Fruit fly (Drosophila melanogaster) whole organism, embryonic: Measurements from ENCODE around the gene S-Lap4.
A peak's percentile ranks its signal among the peaks of the same experiment; 100 is the strongest.

ENCODE experiments used
- Aef1 ChIP-seq: fragments of 200-800 bp; sonication (Bioruptor generic); IDR thresholded peaks from 3 replicates; pipeline ENCODE4 v1.3.6; 2022; ENCODE audit warnings: missing biosample characterization, missing genetic modification characterization
- Atf3 ChIP-seq: fragments of 200-800 bp; sonication (Bioruptor generic); optimal IDR thresholded peaks from 3 replicates; lab custom pipeline; 2016; ENCODE audit warnings: missing biosample characterization, missing genetic modification characterization
- B-H2 ChIP-seq: fragments of 200-800 bp; sonication (Bioruptor generic); optimal IDR thresholded peaks from 2 replicates; lab custom pipeline; 2018; ENCODE audit warnings: missing biosample characterization, mild to moderate bottlenecking, missing genetic modification characterization
- CG11093 ChIP-seq: fragments of 200-800 bp; sonication (Bioruptor generic); IDR thresholded peaks from 3 replicates; pipeline ENCODE4 v1.3.6; 2022; ENCODE audit warnings: missing biosample characterization, missing genetic modification characterization
- CG11696 ChIP-seq: fragments of 200-800 bp; sonication (Bioruptor generic); IDR thresholded peaks from 2 replicates; pipeline ENCODE4 v1.3.6; 2022; ENCODE audit warnings: missing biosample characterization, missing genetic modification characterization
- CG13287 ChIP-seq: fragments of 200-800 bp; sonication (Bioruptor generic); IDR thresholded peaks from 2 replicates; pipeline ENCODE4 v1.3.6; 2022; ENCODE audit warnings: missing biosample characterization, missing genetic modification characterization; ENCODE audit not compliant: partially characterized antibody
- CG13624 ChIP-seq: fragments of 200-800 bp; sonication (Bioruptor generic); optimal IDR thresholded peaks from 2 replicates; lab custom pipeline; 2016; ENCODE audit warnings: missing biosample characterization, missing genetic modification characterization
- CG13894 ChIP-seq: fragments of 200-800 bp; sonication (Bioruptor generic); optimal IDR thresholded peaks from 3 replicates; lab custom pipeline; 2018; ENCODE audit warnings: missing biosample characterization, mild to moderate bottlenecking, missing genetic modification characterization, moderate library complexity
- CG15011 ChIP-seq: fragments of 200-800 bp; sonication (Bioruptor generic); optimal IDR thresholded peaks from 3 replicates; lab custom pipeline; 2018; ENCODE audit warnings: missing biosample characterization, mild to moderate bottlenecking, missing genetic modification characterization
- CG16813 ChIP-seq: fragments of 200-800 bp; sonication (Bioruptor generic); IDR thresholded peaks from 3 replicates; pipeline ENCODE4 v1.3.6; 2022; ENCODE audit warnings: missing biosample characterization, missing genetic modification characterization; ENCODE audit not compliant: partially characterized antibody
- CG1792 ChIP-seq: fragments of 200-800 bp; sonication (Bioruptor generic); optimal IDR thresholded peaks from 2 replicates; lab custom pipeline; 2016; ENCODE audit warnings: missing biosample characterization, missing genetic modification characterization
- CG1832 ChIP-seq: fragments of 200-800 bp; sonication (Bioruptor generic); optimal IDR thresholded peaks from 2 replicates; lab custom pipeline; 2017; ENCODE audit warnings: missing biosample characterization, mild to moderate bottlenecking, missing genetic modification characterization, inconsistent platforms
- CG2116 ChIP-seq: fragments of 200-800 bp; sonication (Bioruptor generic); optimal IDR thresholded peaks from 3 replicates; lab custom pipeline; 2018; ENCODE audit warnings: missing biosample characterization, mild to moderate bottlenecking, missing genetic modification characterization
- CG3281 ChIP-seq: fragments of 200-800 bp; sonication (Bioruptor generic); optimal IDR thresholded peaks from 3 replicates; lab custom pipeline; 2017; ENCODE audit warnings: missing biosample characterization, mild to moderate bottlenecking, missing genetic modification characterization
- CG34376 ChIP-seq: fragments of 200-800 bp; sonication (Bioruptor generic); optimal IDR thresholded peaks from 2 replicates; lab custom pipeline; 2018; ENCODE audit warnings: missing biosample characterization, mild to moderate bottlenecking, missing genetic modification characterization
- CG3726 ChIP-seq: fragments of 200-800 bp; sonication (Bioruptor generic); IDR thresholded peaks from 3 replicates; pipeline ENCODE4, ENCODE4 v1.3.6; 2022; ENCODE audit warnings: missing biosample characterization, missing genetic modification characterization
- CG3838 ChIP-seq: fragments of 200-800 bp; sonication (Bioruptor generic); optimal IDR thresholded peaks from 3 replicates; lab custom pipeline; 2016; ENCODE audit warnings: missing biosample characterization, missing genetic modification characterization
- CG4282 ChIP-seq: fragments of 200-800 bp; sonication (Bioruptor generic); optimal IDR thresholded peaks from 2 replicates; lab custom pipeline; 2016; ENCODE audit warnings: missing biosample characterization, missing genetic modification characterization
- CG6254 ChIP-seq: fragments of 200-800 bp; sonication (Bioruptor generic); optimal IDR thresholded peaks from 3 replicates; lab custom pipeline; 2017; ENCODE audit warnings: mild to moderate bottlenecking, missing biosample characterization, missing genetic modification reagents, missing genetic modification characterization
- CG7271 ChIP-seq: fragments of 200-800 bp; sonication (Bioruptor generic); optimal IDR thresholded peaks from 2 replicates; lab custom pipeline; 2018; ENCODE audit warnings: missing biosample characterization, mild to moderate bottlenecking, missing genetic modification characterization, moderate library complexity
- CG8281 ChIP-seq: fragments of 200-800 bp; sonication (Bioruptor generic); optimal IDR thresholded peaks from 2 replicates; lab custom pipeline; 2018; ENCODE audit warnings: missing biosample characterization, mild to moderate bottlenecking, missing genetic modification characterization, moderate library complexity
- CG8478 ChIP-seq: fragments of >200 bp; optimal IDR thresholded peaks from 2 replicates; lab custom pipeline; 2018
- D19B ChIP-seq: fragments of 200-800 bp; sonication (Bioruptor generic); optimal IDR thresholded peaks from 2 replicates; lab custom pipeline; 2017; ENCODE audit warnings: missing biosample characterization, mild to moderate bottlenecking, missing genetic modification characterization
- Dek ChIP-seq: fragments of 200-800 bp; sonication (Bioruptor generic); optimal IDR thresholded peaks from 3 replicates; lab custom pipeline; 2019; ENCODE audit warnings: missing biosample characterization, mild to moderate bottlenecking, missing genetic modification characterization, moderate library complexity
- HLH3B ChIP-seq: fragments of 200-800 bp; sonication (Bioruptor generic); IDR thresholded peaks from 2 replicates; pipeline ENCODE4 v1.3.6; 2022; ENCODE audit warnings: missing biosample characterization, missing genetic modification characterization
- HLHmδ ChIP-seq: fragments of 200-800 bp; sonication (Bioruptor generic); optimal IDR thresholded peaks from 2 replicates; lab custom pipeline; 2018; ENCODE audit warnings: missing biosample characterization, mild to moderate bottlenecking, missing genetic modification characterization, moderate library complexity
- Lim3 ChIP-seq: fragments of 200-800 bp; sonication (Bioruptor generic); IDR thresholded peaks from 2 replicates; pipeline ENCODE4 v1.3.6; 2022; ENCODE audit warnings: missing biosample characterization, missing genetic modification characterization
- NK7.1 ChIP-seq: fragments of 200-800 bp; sonication (Bioruptor generic); optimal IDR thresholded peaks from 3 replicates; lab custom pipeline; 2016; ENCODE audit warnings: missing biosample characterization, missing genetic modification characterization
- Rfx ChIP-seq: fragments of 200-800 bp; sonication (Bioruptor generic); IDR thresholded peaks from 2 replicates; pipeline ENCODE4 v1.3.6; 2022; ENCODE audit warnings: missing biosample characterization, missing genetic modification characterization
- Sry-δ ChIP-seq: fragments of 200-800 bp; sonication (Bioruptor generic); optimal IDR thresholded peaks from 2 replicates; lab custom pipeline; 2016; ENCODE audit warnings: missing biosample characterization, missing genetic modification characterization
- Vsx1 ChIP-seq: fragments of 200-800 bp; sonication (Bioruptor generic); optimal IDR thresholded peaks from 2 replicates; lab custom pipeline; 2017; ENCODE audit warnings: missing biosample characterization, mild to moderate bottlenecking, missing genetic modification characterization, missing genetic modification reagents
- Xbp1 ChIP-seq: fragments of 200-800 bp; sonication (Bioruptor generic); optimal IDR thresholded peaks from 3 replicates; lab custom pipeline; 2016; ENCODE audit warnings: missing biosample characterization, mild to moderate bottlenecking, missing genetic modification characterization
- caup ChIP-seq: fragments of 200-800 bp; sonication (Bioruptor generic); optimal IDR thresholded peaks from 3 replicates; lab custom pipeline; 2017; ENCODE audit warnings: missing biosample characterization, mild to moderate bottlenecking, missing genetic modification characterization, moderate library complexity; ENCODE audit not compliant: severe bottlenecking
- chm ChIP-seq: fragments of 200-800 bp; sonication (Bioruptor generic); IDR thresholded peaks from 2 replicates; pipeline ENCODE4 v1.3.6; 2022; ENCODE audit warnings: missing biosample characterization, missing genetic modification characterization
- crc ChIP-seq: fragments of 200-800 bp; sonication (Bioruptor generic); optimal IDR thresholded peaks from 2 replicates; lab custom pipeline; 2016; ENCODE audit warnings: missing biosample characterization, missing genetic modification characterization
- ewg ChIP-seq: fragments of 200-800 bp; sonication (Bioruptor generic); optimal IDR thresholded peaks from 3 replicates; lab custom pipeline; 2017; ENCODE audit warnings: mild to moderate bottlenecking, missing biosample characterization, missing genetic modification reagents, missing genetic modification characterization
- fd96Cb ChIP-seq: fragments of 200-800 bp; sonication (Bioruptor generic); optimal IDR thresholded peaks from 2 replicates; lab custom pipeline; 2018; ENCODE audit warnings: missing biosample characterization, mild to moderate bottlenecking, missing genetic modification characterization, moderate library complexity
- gcm2 ChIP-seq: fragments of 200-800 bp; sonication (Bioruptor generic); optimal IDR thresholded peaks from 2 replicates; lab custom pipeline; 2016; ENCODE audit warnings: missing biosample characterization, missing genetic modification characterization
- hb ChIP-seq: fragments of 200-800 bp; sonication (Bioruptor generic); IDR thresholded peaks from 3 replicates; pipeline ENCODE4 v1.3.6; 2022; ENCODE audit warnings: missing biosample characterization, missing genetic modification characterization; ENCODE audit not compliant: partially characterized antibody
- ken ChIP-seq: fragments of 200-800 bp; sonication (Bioruptor generic); IDR thresholded peaks from 3 replicates; pipeline ENCODE4 v1.3.6; 2022; ENCODE audit warnings: missing biosample characterization, missing genetic modification characterization
- klu ChIP-seq: fragments of 200-800 bp; sonication (Bioruptor generic); IDR thresholded peaks from 2 replicates; pipeline ENCODE4 v1.3.6; 2022; ENCODE audit warnings: missing biosample characterization, missing genetic modification characterization
- mirr ChIP-seq: fragments of 200-800 bp; sonication (Bioruptor generic); optimal IDR thresholded peaks from 3 replicates; lab custom pipeline; 2018; ENCODE audit warnings: missing biosample characterization, mild to moderate bottlenecking, missing genetic modification characterization
- mld ChIP-seq: fragments of 200-800 bp; sonication (Bioruptor generic); IDR thresholded peaks from 3 replicates; pipeline ENCODE4 v1.3.6; 2022; ENCODE audit warnings: missing biosample characterization, missing genetic modification characterization; ENCODE audit not compliant: partially characterized antibody
- org-1 ChIP-seq: fragments of 200-800 bp; sonication (Bioruptor generic); optimal IDR thresholded peaks from 2 replicates; lab custom pipeline; 2017; ENCODE audit warnings: missing biosample characterization, missing genetic modification characterization
- rib ChIP-seq: fragments of 200-800 bp; sonication (Bioruptor generic); IDR thresholded peaks from 2 replicates; pipeline ENCODE4 v1.3.6; 2022; ENCODE audit warnings: missing biosample characterization, missing genetic modification characterization
- ro ChIP-seq: fragments of 200-800 bp; sonication (Bioruptor generic); IDR thresholded peaks from 2 replicates; pipeline ENCODE4 v1.3.6; 2022; ENCODE audit warnings: missing biosample characterization, missing genetic modification characterization
- ssp ChIP-seq: fragments of 200-800 bp; sonication (Bioruptor generic); IDR thresholded peaks from 2 replicates; pipeline ENCODE4 v1.3.6; 2022; ENCODE audit warnings: missing biosample characterization, missing genetic modification characterization
- tap ChIP-seq: fragments of 200-800 bp; optimal IDR thresholded peaks from 3 replicates; lab custom pipeline; 2019; ENCODE audit warnings: missing biosample characterization, mild to moderate bottlenecking, missing genetic modification characterization, moderate library complexity
- zfh2 ChIP-seq: fragments of 200-800 bp; sonication (Bioruptor generic); optimal IDR thresholded peaks from 2 replicates; lab custom pipeline; 2016; ENCODE audit warnings: missing biosample characterization, missing genetic modification characterization

S-Lap4 gene

DNA sequence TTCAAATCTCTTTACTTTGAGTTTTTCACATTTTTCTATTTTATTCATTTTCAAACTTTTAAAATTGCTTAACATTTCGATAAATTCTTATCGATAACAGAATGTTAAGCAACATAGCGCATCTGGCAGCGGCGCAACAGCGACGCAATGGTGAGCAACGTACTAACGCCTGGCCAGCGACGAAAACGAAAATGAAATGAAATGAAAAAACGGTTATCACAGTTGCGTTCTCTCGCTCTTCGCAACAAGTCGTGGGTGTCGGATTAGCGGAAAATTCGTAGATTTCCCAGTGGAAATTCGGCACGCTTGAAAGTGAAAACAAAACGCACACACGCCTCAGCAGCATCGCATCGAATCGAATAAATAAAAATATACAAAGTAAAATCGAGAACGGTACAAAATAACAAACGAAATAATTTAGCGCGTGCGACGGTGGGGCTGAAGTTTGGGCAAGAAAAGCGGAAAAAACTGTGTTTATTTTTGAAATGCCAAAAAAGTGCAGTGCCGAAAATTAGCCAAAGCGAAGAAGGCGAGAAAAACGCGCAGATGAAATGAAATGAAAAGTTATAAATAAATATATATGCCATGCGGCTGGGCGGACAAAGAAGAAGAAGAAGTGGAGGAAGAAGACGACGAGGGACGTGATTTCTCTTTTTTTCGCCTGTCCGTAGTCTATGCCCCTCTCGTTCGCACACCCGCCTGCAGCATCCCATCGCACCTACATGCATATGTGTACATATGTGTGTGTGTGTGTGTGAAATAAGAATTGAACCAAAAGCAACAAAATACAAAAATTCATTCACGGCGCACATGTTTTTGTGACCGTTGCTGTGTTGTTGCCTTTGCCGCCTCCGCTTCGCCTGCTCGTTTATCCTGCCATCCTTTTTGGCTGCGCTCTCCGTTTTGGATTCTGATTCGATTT is 25.4 kb downstream of the S-Lap4 start (continued):
- TF ChIP-seq CG3726 (GFP tag; lab: Robert Waterston, UW) = no peak
- no peak for TF ChIP-seq fd96Cb (tag; lab: Kevin White, UChicago)
- peak; percentile 2 for TF ChIP-seq CG4282 (GFP tag; lab: Kevin White, UChicago)
- TF ChIP-seq CG34376 (GFP tag; lab: Kevin White, UChicago) = no peak
- TF ChIP-seq CG11093 (GFP tag; lab: Robert Waterston, UW) = no peak
- no peak for TF ChIP-seq zfh2 (GFP tag; lab: Kevin White, UChicago)
- peak; percentile 8 for TF ChIP-seq CG6254 (GFP tag; lab: Kevin White, UChicago)
- no peak for TF ChIP-seq Lim3
- no peak for TF ChIP-seq hb (GFP tag; lab: Robert Waterston, UW)
- TF ChIP-seq tap = peak; percentile 17
- TF ChIP-seq Dek (tag; lab: Kevin White, UChicago) = no peak
- peak; percentile 37 for TF ChIP-seq caup (GFP tag; lab: Kevin White, UChicago)
- TF ChIP-seq CG3281 (GFP tag; lab: Kevin White, UChicago) = peak; percentile 8
- no peak for TF ChIP-seq CG8478 (lab: Kevin White, UChicago)
- no peak for TF ChIP-seq HLH3B
- TF ChIP-seq CG1832 (GFP tag; lab: Kevin White, UChicago) = peak; percentile 58
- peak; percentile 56; the same call in 2 of the 3 replicates for TF ChIP-seq CG16813 (GFP tag; lab: Robert Waterston, UW)
- no peak for TF ChIP-seq NK7.1 (GFP tag; lab: Kevin White, UChicago)
- no peak for TF ChIP-seq ssp (GFP tag; lab: Robert Waterston, UW)
- peak; percentile 36 for TF ChIP-seq Sry-δ
- peak; percentile 40 for TF ChIP-seq HLHmδ (GFP tag; lab: Kevin White, UChicago)
- no peak for TF ChIP-seq ro (GFP tag; lab: Robert Waterston, UW)
- peak; percentile 76 for TF ChIP-seq CG13287 (GFP tag; lab: Robert Waterston, UW)
- TF ChIP-seq crc (GFP tag; lab: Kevin White, UChicago) = no peak
- TF ChIP-seq ewg (GFP tag; lab: Kevin White, UChicago) = peak; percentile 84
- TF ChIP-seq Atf3 (GFP tag; lab: Kevin White, UChicago) = no peak
- no peak for TF ChIP-seq D19B (GFP tag; lab: Kevin White, UChicago)
- TF ChIP-seq CG13624 (GFP tag; lab: Kevin White, UChicago) = peak; percentile 5
- TF ChIP-seq klu (GFP tag; lab: Robert Waterston, UW) = no peak
- TF ChIP-seq mirr (GFP tag; lab: Kevin White, UChicago) = no peak
- no peak for TF ChIP-seq CG8281 (tag; lab: Kevin White, UChicago)
- no peak for TF ChIP-seq CG3838 (GFP tag; lab: Kevin White, UChicago)
- no peak for TF ChIP-seq mld
- peak; percentile 11 for TF ChIP-seq Vsx1 (GFP tag; lab: Kevin White, UChicago)
- no peak for TF ChIP-seq Xbp1 (GFP tag; lab: Kevin White, UChicago)
- TF ChIP-seq gcm2 (GFP tag; lab: Kevin White, UChicago) = no peak
- no peak for TF ChIP-seq CG15011 (GFP tag; lab: Kevin White, UChicago)
- peak; percentile 84 for TF ChIP-seq CG2116
- TF ChIP-seq rib (GFP tag; lab: Robert Waterston, UW) = no peak; the same call in none of the 2 replicates
- peak; percentile 92 for TF ChIP-seq chm
- TF ChIP-seq CG11696 (GFP tag; lab: Robert Waterston, UW) = peak; percentile 95
- TF ChIP-seq Rfx (GFP tag; lab: Robert Waterston, UW) = peak; percentile 57; the same call in 1 of the 2 replicates
- no peak for TF ChIP-seq org-1 (GFP tag; lab: Kevin White, UChicago)
- TF ChIP-seq CG1792 = no peak
- no peak for TF ChIP-seq Aef1 (GFP tag; lab: Robert Waterston, UW)
- no peak for TF ChIP-seq CG7271 (tag; lab: Kevin White, UChicago)
- TF ChIP-seq ken (GFP tag; lab: Robert Waterston, UW) = 0 out of 3 replicates have a peak, but pooled peaks have one; percentile 28
- peak; percentile 41 for TF ChIP-seq CG13894
- TF ChIP-seq B-H2 = no peak
